Worm (Caenorhabditis elegans): ENCODE measurements around the gene C54F6.15.

DNA sequence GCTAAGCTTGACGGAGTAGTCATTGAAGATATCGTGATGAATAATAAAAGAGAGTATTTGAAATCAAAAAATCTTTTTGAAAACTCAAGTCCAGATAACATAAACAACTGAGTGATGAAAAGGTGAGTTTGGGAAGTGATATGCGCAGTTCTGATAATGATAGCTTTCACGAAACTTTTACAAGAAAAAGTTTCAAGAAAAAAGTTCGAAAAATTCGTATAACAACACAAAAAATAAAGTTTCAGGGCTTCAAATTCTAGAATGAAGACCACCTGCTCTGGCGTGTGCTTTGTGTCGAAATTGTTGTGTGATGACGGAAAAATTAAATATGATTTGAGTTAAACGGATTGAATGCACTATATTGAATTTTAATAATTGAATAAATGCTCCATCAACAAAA, 2.1 kb downstream of the C54F6.15 start, which contains the start of gene srb-19:
- TF ChIP-seq nhr-28 (tag; optimal IDR thresholded peaks at IDR 0.05) (no peak), ZK546.5 (tag; optimal IDR thresholded peaks at IDR 0.05) (no peak), ceh-28 (tag; optimal IDR thresholded peaks at IDR 0.05) (no peak), nhr-11 (tag; optimal IDR thresholded peaks at IDR 0.05) (no peak)
